Worm (Caenorhabditis elegans) whole organism, late embryonic: ENCODE measurements around the gene sra-3.

ENCODE experiments used
- C08G9.2 ChIP-seq: sonication (generic microtip); optimal IDR thresholded peaks from 2 replicates; lab custom pipeline; 2016; ENCODE audit warnings: mild to moderate bottlenecking, missing genetic modification characterization, moderate library complexity, missing compliant biosample characterization
- K02D7.2 ChIP-seq: sonication (generic microtip); optimal IDR thresholded peaks from 2 replicates; lab custom pipeline; 2017; ENCODE audit warnings: mild to moderate bottlenecking, missing genetic modification characterization, missing compliant biosample characterization
- ama-1 ChIP-seq: fragments of 150-350 bp; optimal IDR thresholded peaks from 2 replicates; lab custom pipeline; 2014
- ceh-18 ChIP-seq: sonication (generic microtip); optimal IDR thresholded peaks from 2 replicates; lab custom pipeline; 2016; ENCODE audit warnings: missing genetic modification characterization, missing compliant biosample characterization
- ceh-24 ChIP-seq: sonication (generic microtip); optimal IDR thresholded peaks from 2 replicates; lab custom pipeline; 2016; ENCODE audit warnings: mild to moderate bottlenecking, missing genetic modification characterization, missing compliant biosample characterization
- ceh-30 ChIP-seq: fragments of 150-350 bp; optimal IDR thresholded peaks from 2 replicates; lab custom pipeline; 2014; ENCODE audit warnings: missing biosample characterization, missing genetic modification characterization
- ceh-31 ChIP-seq: sonication (generic microtip); optimal IDR thresholded peaks from 2 replicates; lab custom pipeline; 2016; ENCODE audit warnings: missing genetic modification characterization, missing compliant biosample characterization
- ceh-34 ChIP-seq: sonication (generic microtip); optimal IDR thresholded peaks from 2 replicates; lab custom pipeline; 2016; ENCODE audit warnings: mild to moderate bottlenecking, missing genetic modification characterization, missing compliant biosample characterization
- ceh-6 ChIP-seq: fragments of 200-800 bp; sonication (Bioruptor generic); optimal IDR thresholded peaks from 2 replicates; lab custom pipeline; 2018; ENCODE audit warnings: mild to moderate bottlenecking, missing genetic modification characterization, missing compliant biosample characterization
- ceh-9 ChIP-seq: sonication (generic microtip); optimal IDR thresholded peaks from 2 replicates; lab custom pipeline; 2016; ENCODE audit warnings: mild to moderate bottlenecking, missing genetic modification characterization, inconsistent platforms, missing compliant biosample characterization
- che-1 ChIP-seq: sonication (generic microtip); optimal IDR thresholded peaks from 2 replicates; lab custom pipeline; 2016; ENCODE audit warnings: mild to moderate bottlenecking, missing genetic modification characterization, missing compliant biosample characterization
- elt-2 ChIP-seq: sonication (generic microtip); optimal IDR thresholded peaks from 2 replicates; lab custom pipeline; 2016; ENCODE audit warnings: missing genetic modification reagents, missing genetic modification characterization, missing compliant biosample characterization
- ets-4 ChIP-seq: sonication (generic microtip); optimal IDR thresholded peaks from 2 replicates; lab custom pipeline; 2016; ENCODE audit warnings: missing genetic modification characterization, missing compliant biosample characterization
- eyg-1 ChIP-seq: sonication (generic microtip); optimal IDR thresholded peaks from 2 replicates; lab custom pipeline; 2016; ENCODE audit warnings: missing genotype, missing genetic modification characterization, missing compliant biosample characterization
- fax-1 ChIP-seq: sonication (generic microtip); optimal IDR thresholded peaks from 2 replicates; lab custom pipeline; 2016; ENCODE audit warnings: missing genotype, missing genetic modification characterization, missing compliant biosample characterization
- fkh-10 ChIP-seq: fragments of 150-350 bp; optimal IDR thresholded peaks from 2 replicates; lab custom pipeline; 2014; ENCODE audit warnings: missing biosample characterization, missing genetic modification reagents, missing genetic modification characterization
- hlh-13 ChIP-seq: fragments of 200-800 bp; sonication (Bioruptor generic); optimal IDR thresholded peaks from 2 replicates; lab custom pipeline; 2018; ENCODE audit warnings: mild to moderate bottlenecking, missing genetic modification characterization, missing compliant biosample characterization
- hlh-15 ChIP-seq: sonication (generic microtip); optimal IDR thresholded peaks from 2 replicates; lab custom pipeline; 2016; ENCODE audit warnings: missing genetic modification characterization, missing compliant biosample characterization
- hlh-30 ChIP-seq: sonication (generic microtip); optimal IDR thresholded peaks from 2 replicates; lab custom pipeline; 2017; ENCODE audit warnings: antibody characterized with exemption, missing genetic modification characterization, missing compliant biosample characterization; ENCODE audit not compliant: insufficient read depth
- hlh-8 ChIP-seq: sonication (generic microtip); optimal IDR thresholded peaks from 2 replicates; lab custom pipeline; 2016; ENCODE audit warnings: missing genotype, missing genetic modification characterization, missing compliant biosample characterization
- lim-6 ChIP-seq: sonication (generic microtip); optimal IDR thresholded peaks from 2 replicates; lab custom pipeline; 2016; ENCODE audit warnings: missing genetic modification characterization, missing compliant biosample characterization
- nhr-11 ChIP-seq: fragments of 150-350 bp; optimal IDR thresholded peaks from 2 replicates; lab custom pipeline; 2014; ENCODE audit warnings: missing biosample characterization, missing genetic modification characterization
- nhr-232 ChIP-seq: sonication (generic microtip); optimal IDR thresholded peaks from 2 replicates; lab custom pipeline; 2016; ENCODE audit warnings: missing genetic modification characterization, missing compliant biosample characterization
- odd-2 ChIP-seq: sonication (generic microtip); optimal IDR thresholded peaks from 2 replicates; lab custom pipeline; 2017; ENCODE audit warnings: antibody characterized with exemption, mild to moderate bottlenecking, missing genetic modification characterization, missing compliant biosample characterization
- pax-1 ChIP-seq: fragments of 150-350 bp; optimal IDR thresholded peaks from 2 replicates; lab custom pipeline; 2014; ENCODE audit warnings: missing biosample characterization, missing genetic modification characterization
- pha-2 ChIP-seq: sonication (generic microtip); optimal IDR thresholded peaks from 2 replicates; lab custom pipeline; 2017; ENCODE audit warnings: mild to moderate bottlenecking, missing genetic modification characterization, missing compliant biosample characterization
- pros-1 ChIP-seq: fragments of 150-350 bp; optimal IDR thresholded peaks from 2 replicates; lab custom pipeline; 2014; ENCODE audit warnings: missing biosample characterization, missing genetic modification reagents, missing genetic modification characterization
- ref-2 ChIP-seq: sonication (generic microtip); optimal IDR thresholded peaks from 2 replicates; lab custom pipeline; 2016; ENCODE audit warnings: missing genetic modification characterization, missing compliant biosample characterization
- sox-2 ChIP-seq: fragments of 200-800 bp; sonication (Bioruptor generic); IDR thresholded peaks from 2 replicates; pipeline ENCODE4 v1.3.6; 2022; ENCODE audit warnings: missing genetic modification reagents, missing genetic modification characterization, missing compliant biosample characterization
- sox-4 ChIP-seq: sonication (generic microtip); optimal IDR thresholded peaks from 2 replicates; lab custom pipeline; 2017; ENCODE audit warnings: mild to moderate bottlenecking, missing genetic modification characterization, inconsistent platforms, missing compliant biosample characterization
- tbx-7 ChIP-seq: sonication (generic microtip); optimal IDR thresholded peaks from 2 replicates; lab custom pipeline; 2016; ENCODE audit warnings: missing genotype, missing genetic modification characterization, missing compliant biosample characterization
- ttx-3 ChIP-seq: sonication (generic microtip); optimal IDR thresholded peaks from 2 replicates; lab custom pipeline; 2016; ENCODE audit warnings: missing genetic modification reagents, missing genetic modification characterization, missing compliant biosample characterization
- zip-5 ChIP-seq: sonication (generic microtip); optimal IDR thresholded peaks from 2 replicates; lab custom pipeline; 2016; ENCODE audit warnings: missing genetic modification characterization, missing compliant biosample characterization

sra-3 gene

ce11 chrII:9551536-9551935, 10.9 kb upstream of the sra-3 start, which contains the start of gene F35H8.12:
Gene F35H8.12 (plus strand): TSS chrII:9551836.
- TF ChIP-seq ttx-3 (tag; lab: Kevin White, UChicago), result no peak
- no peak for TF ChIP-seq tbx-7
- no peak for TF ChIP-seq odd-2 (tag; lab: Kevin White, UChicago)
- TF ChIP-seq eyg-1 (tag; lab: Kevin White, UChicago), result no peak
- no peak for TF ChIP-seq ceh-9
- TF ChIP-seq K02D7.2 (tag; lab: Kevin White, UChicago), result no peak
- TF ChIP-seq ama-1, result no peak
- no peak for TF ChIP-seq hlh-13
- no peak for TF ChIP-seq hlh-30 (tag; lab: Kevin White, UChicago)
- no peak for TF ChIP-seq sox-4 (tag; lab: Kevin White, UChicago)
- no peak for TF ChIP-seq elt-2 (tag; lab: Kevin White, UChicago)
- no peak for TF ChIP-seq ceh-30 (tag; lab: Kevin White, UChicago)
- no peak for TF ChIP-seq pax-1 (tag; lab: Kevin White, UChicago)
- no peak for TF ChIP-seq zip-5 (tag; lab: Kevin White, UChicago)
- TF ChIP-seq nhr-11, result no peak
- TF ChIP-seq ceh-34 (tag; lab: Kevin White, UChicago), result no peak
- TF ChIP-seq nhr-232, result no peak
- TF ChIP-seq ceh-18 (tag; lab: Kevin White, UChicago), result no peak
- TF ChIP-seq sox-2, result no peak

- TF ChIP-seq ama-1, result no peak
- TF ChIP-seq ceh-6 (GFP tag; lab: Kevin White, UChicago), result no peak
- no peak for TF ChIP-seq eyg-1 (tag; lab: Kevin White, UChicago)
- no peak for TF ChIP-seq ceh-31 (tag; lab: Kevin White, UChicago)
Measured at ce11 chrII:9550718-9551117, 10.1 kb upstream of the sra-3 start, which contains the start of gene sra-6. Gene sra-6 (minus strand): TSS chrII:9550818.

- TF ChIP-seq ama-1 (no peak), pha-2 (no peak), hlh-8 (no peak), hlh-13 (no peak), lim-6 (tag; lab: Kevin White, UChicago) (no peak), fkh-10 (GFP tag; lab: Kevin White, UChicago) (no peak), ceh-30 (tag; lab: Kevin White, UChicago) (no peak), elt-2 (tag; lab: Kevin White, UChicago) (no peak), zip-5 (tag; lab: Kevin White, UChicago) (no peak), che-1 (tag; lab: Kevin White, UChicago) (no peak), ceh-9 (no peak), C08G9.2 (tag; lab: Kevin White, UChicago) (no peak)
Measured at ce11 chrII:9544386-9544785, 3.8 kb upstream of the sra-3 start, which contains the start of gene sra-7. Gene sra-7 (plus strand): TSS chrII:9544686.

- TF ChIP-seq hlh-13 (no peak), K02D7.2 (tag; lab: Kevin White, UChicago) (no peak), C08G9.2 (tag; lab: Kevin White, UChicago) (no peak), ref-2 (no peak), ets-4 (tag; lab: Kevin White, UChicago) (no peak), sox-2 (no peak), pros-1 (tag; lab: Kevin White, UChicago) (no peak), pha-2 (no peak), hlh-15 (no peak), ceh-31 (tag; lab: Kevin White, UChicago) (no peak), ceh-24 (tag; lab: Kevin White, UChicago) (no peak)
Measured at ce11 chrII:9542785-9543184, 2.2 kb upstream of the sra-3 start, which contains the start of gene sra-4. Gene sra-4 (minus strand): TSS chrII:9542885.

- TF ChIP-seq elt-2 (tag; lab: Kevin White, UChicago) (no peak), ref-2 (no peak), eyg-1 (tag; lab: Kevin White, UChicago) (no peak), nhr-11 (no peak), che-1 (tag; lab: Kevin White, UChicago) (no peak), pha-2 (no peak), tbx-7 (no peak), fax-1 (tag; lab: Kevin White, UChicago) (no peak), odd-2 (tag; lab: Kevin White, UChicago) (no peak), ceh-34 (tag; lab: Kevin White, UChicago) (no peak)
Measured at ce11 chrII:9537429-9537828, 3.2 kb downstream of the sra-3 start, which contains the start of gene sra-8. Gene sra-8 (plus strand): TSS chrII:9537729.
